Worm (Caenorhabditis elegans) whole organism, L4 larva: ENCODE results near the gene C52B9.10.

ENCODE experiments used
- aly-2 ChIP-seq: sonication (generic microtip); optimal IDR thresholded peaks from 2 replicates; lab custom pipeline; 2018; ENCODE audit warnings: missing biosample characterization, missing genetic modification characterization
- ama-1 ChIP-seq: fragments of 150-350 bp; optimal IDR thresholded peaks from 2 replicates; lab custom pipeline; 2014; ENCODE audit warnings: inconsistent platforms, mixed read lengths
- ceh-28 ChIP-seq: fragments of 150-350 bp; optimal IDR thresholded peaks from 2 replicates; lab custom pipeline; 2014; ENCODE audit warnings: missing biosample characterization, missing genetic modification reagents, missing genetic modification characterization
- ces-1 ChIP-seq: fragments of 150-350 bp; sonication (generic microtip); optimal IDR thresholded peaks from 4 replicates; lab custom pipeline; 2014; ENCODE audit warnings: missing biosample characterization, missing genetic modification reagents, missing genetic modification characterization
- gei-8 ChIP-seq: fragments of 200-800 bp; sonication (Bioruptor generic); optimal IDR thresholded peaks from 2 replicates; lab custom pipeline; 2018; ENCODE audit warnings: mild to moderate bottlenecking, missing genetic modification characterization, missing compliant biosample characterization
- hif-1 ChIP-seq, 2 experiments: sonication (generic microtip); optimal IDR thresholded peaks; 2 replicates each; lab custom pipeline; 2016 to 2017; ENCODE audit warnings: missing compliant biosample characterization in 2 of 2, missing genetic modification characterization in 2 of 2, missing genetic modification reagents in 2 of 2, missing genotype in 2 of 2, mild to moderate bottlenecking in 1 of 2
- lin-13 ChIP-seq: fragments of 150-350 bp; optimal IDR thresholded peaks from 2 replicates; lab custom pipeline; 2014; ENCODE audit warnings: missing biosample characterization, missing genetic modification reagents, missing genetic modification characterization
- lin-38 ChIP-seq: fragments of 200-800 bp; sonication (Bioruptor generic); IDR thresholded peaks from 2 replicates; pipeline ENCODE4 v1.3.6; 2022; ENCODE audit warnings: missing genetic modification reagents, missing genetic modification characterization, missing compliant biosample characterization
- mdl-1 ChIP-seq, 2 experiments: fragments of 150-350 bp in 1 of 2; sonication (generic microtip) in 1 of 2; optimal IDR thresholded peaks; 2 replicates each; lab custom pipeline; 2014 to 2017; ENCODE audit warnings: missing biosample characterization in 2 of 2, missing genetic modification characterization in 2 of 2
- nhr-42 ChIP-seq: fragments of 200-800 bp; sonication (Bioruptor generic); IDR thresholded peaks from 2 replicates; pipeline ENCODE4 v1.3.6; 2022; ENCODE audit warnings: missing genetic modification characterization, missing compliant biosample characterization
- snpc-4 ChIP-seq: fragments of 150-350 bp; optimal IDR thresholded peaks from 2 replicates; lab custom pipeline; 2014; ENCODE audit warnings: missing biosample characterization, missing genetic modification characterization
- unc-39 ChIP-seq: sonication (generic microtip); optimal IDR thresholded peaks from 2 replicates; lab custom pipeline; 2017; ENCODE audit warnings: missing biosample characterization, missing genetic modification characterization
- unc-62 ChIP-seq, 3 experiments: fragments of 150-350 bp in 1 of 3; sonication (generic microtip); optimal IDR thresholded peaks in 2 of 3; peaks in 1 of 3; 1 replicate in 1 of 3; 2 replicates in 2 of 3; lab custom pipeline; 2014 to 2017; ENCODE audit warnings: missing biosample characterization in 3 of 3, missing genetic modification characterization in 3 of 3, missing genetic modification reagents in 3 of 3, missing genotype in 1 of 3
- zfp-2 ChIP-seq: sonication (generic microtip); optimal IDR thresholded peaks from 2 replicates; lab custom pipeline; 2016; ENCODE audit warnings: mild to moderate bottlenecking, missing genetic modification characterization, missing compliant biosample characterization

DNA sequence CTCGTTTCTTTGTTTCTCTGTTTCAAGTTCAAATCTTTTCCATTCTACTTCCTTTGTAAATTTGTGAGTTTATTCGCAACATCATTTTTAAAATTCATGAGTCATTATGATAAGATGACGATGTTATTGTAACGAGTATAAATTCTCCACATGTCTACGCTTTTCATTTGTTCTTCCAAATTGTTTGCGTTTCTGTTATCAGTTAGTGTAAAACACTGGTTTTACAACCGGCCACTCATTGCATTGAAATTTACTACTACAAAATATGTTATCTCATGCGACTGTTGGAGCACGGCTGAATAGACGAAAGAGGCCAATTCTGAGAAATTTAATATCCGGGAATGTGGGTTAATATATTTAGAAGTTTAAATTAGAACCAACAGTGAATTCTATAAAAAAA is 8.7 kb downstream of the C52B9.10 start, which contains the start of gene C52B9.19:
- TF ChIP-seq zfp-2 (no peak), nhr-42 (no peak), hif-1 (tag; optimal IDR thresholded peaks at IDR 0.05; lab: Kevin White, UChicago) (no peak), snpc-4 (tag; lab: Kevin White, UChicago) (no peak), unc-62 (GFP tag; optimal IDR thresholded peaks at IDR 0.05 in 1 of 2; lab: Kevin White, UChicago) (peak in 1 of 2 experiments; percentile 76), unc-62 (tag; optimal IDR thresholded peaks at IDR 0.05; lab: Kevin White, UChicago) (no peak), aly-2 (tag; lab: Kevin White, UChicago) (no peak), ces-1 (GFP tag; lab: Kevin White, UChicago) (no peak), lin-38 (GFP tag; lab: Robert Waterston, UW) (no peak), lin-13 (GFP tag; lab: Kevin White, UChicago) (no peak), unc-39 (tag; lab: Kevin White, UChicago) (no peak), gei-8 (GFP tag; lab: Kevin White, UChicago) (no peak), mdl-1 (tag; optimal IDR thresholded peaks at IDR 0.05; lab: Kevin White, UChicago) (no peak), ama-1 (no peak), ceh-28 (tag; lab: Kevin White, UChicago) (no peak)
